Worm (Caenorhabditis elegans): ENCODE measurements around the gene K07C5.9.

The K07C5.9 gene

ce11 chrV:10320101-10320761 is 29.7 kb downstream of the K07C5.9 start, which contains the start of the genes gna-1 and B0024.13:
Gene gna-1, minus strand, starts transcription at chrV:10320151.
Gene B0024.13, plus strand, starts transcription at chrV:10320711.
- TF ChIP-seq odd-2 (tag; optimal IDR thresholded peaks at IDR 0.05) (no peak), ets-4 (tag; optimal IDR thresholded peaks at IDR 0.05) (peak; percentile 22), unc-42 (tag; optimal IDR thresholded peaks at IDR 0.05) (peak; percentile 54), fkh-10 (GFP tag; optimal IDR thresholded peaks at IDR 0.05) (no peak), ceh-24 (tag; optimal IDR thresholded peaks at IDR 0.05) (no peak), zip-5 (tag; optimal IDR thresholded peaks at IDR 0.05) (peak; percentile 66), ceh-6 (GFP tag; optimal IDR thresholded peaks at IDR 0.05) (no peak), ceh-2 (tag; optimal IDR thresholded peaks at IDR 0.05) (peak; percentile 76), C08G9.2 (tag; optimal IDR thresholded peaks at IDR 0.05) (peak; percentile 82), tbx-7 (tag; optimal IDR thresholded peaks at IDR 0.05) (peak; percentile 60), lin-11 (tag; optimal IDR thresholded peaks at IDR 0.05) (no peak), ceh-31 (tag; optimal IDR thresholded peaks at IDR 0.05) (peak; percentile 89), tbx-2 (tag; optimal IDR thresholded peaks at IDR 0.05) (peak; percentile 63), lim-6 (tag; optimal IDR thresholded peaks at IDR 0.05) (peak; percentile 2)

DNA sequence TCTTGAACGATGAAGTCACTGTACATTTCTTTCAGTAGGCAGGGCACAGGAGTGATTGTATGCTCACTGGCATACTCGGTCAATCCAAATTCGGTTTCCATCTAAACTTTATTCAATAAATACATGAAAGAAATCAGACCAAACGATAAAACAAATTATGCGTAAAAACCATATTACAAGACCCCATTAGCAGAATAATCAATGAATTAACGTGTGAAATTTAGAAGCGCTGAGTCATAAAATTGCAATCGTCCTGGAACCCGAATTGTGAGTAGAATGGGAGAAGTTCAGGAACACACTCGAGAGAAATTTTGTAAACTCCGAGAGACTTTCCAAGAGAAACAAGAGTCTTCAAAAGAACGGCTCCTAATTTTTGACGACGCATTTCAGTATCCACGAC is 30.5 kb downstream of the K07C5.9 start, which contains the start of gene B0024.11:
B0024.11 (minus strand) TSS at position 101 of the 400 bp plus-strand sequence.
- no peak for TF ChIP-seq mec-3 (tag; optimal IDR thresholded peaks at IDR 0.05; ENCODE audit: borderline replicate concordance)
- no peak for TF ChIP-seq unc-3 (GFP tag; conservative IDR thresholded peaks at IDR 0.05)
- no peak for TF ChIP-seq unc-3 (tag; optimal IDR thresholded peaks at IDR 0.05)

DNA sequence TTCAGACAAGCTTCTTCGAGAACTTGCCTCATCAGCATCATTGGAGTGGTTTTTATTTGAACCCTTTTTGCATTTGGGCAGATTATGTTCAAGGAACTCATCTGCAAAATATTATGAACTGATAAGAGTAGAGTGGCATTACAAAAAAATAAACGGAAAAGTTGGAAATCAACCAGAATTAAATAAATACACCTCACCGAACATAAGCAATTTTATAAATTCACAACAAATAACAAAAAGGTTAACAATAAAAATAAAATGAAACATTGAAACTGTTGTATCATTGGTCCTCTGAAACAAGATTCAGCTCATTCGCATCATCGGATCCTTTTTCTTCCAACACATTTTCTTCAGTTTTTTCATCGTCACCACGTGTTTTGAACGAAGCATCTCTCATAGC is 32.7 kb downstream of the K07C5.9 start, which contains the start of gene asps-1:
asps-1 (minus strand) TSS at position 101 of the 400 bp plus-strand sequence.
- TF ChIP-seq tbx-2 (tag; optimal IDR thresholded peaks at IDR 0.05) = no peak
- no peak for TF ChIP-seq ref-2 (tag; optimal IDR thresholded peaks at IDR 0.05)
- TF ChIP-seq ceh-22 (tag; optimal IDR thresholded peaks at IDR 0.05) = no peak
- no peak for TF ChIP-seq mec-3 (tag; optimal IDR thresholded peaks at IDR 0.05; ENCODE audit: borderline replicate concordance)

DNA sequence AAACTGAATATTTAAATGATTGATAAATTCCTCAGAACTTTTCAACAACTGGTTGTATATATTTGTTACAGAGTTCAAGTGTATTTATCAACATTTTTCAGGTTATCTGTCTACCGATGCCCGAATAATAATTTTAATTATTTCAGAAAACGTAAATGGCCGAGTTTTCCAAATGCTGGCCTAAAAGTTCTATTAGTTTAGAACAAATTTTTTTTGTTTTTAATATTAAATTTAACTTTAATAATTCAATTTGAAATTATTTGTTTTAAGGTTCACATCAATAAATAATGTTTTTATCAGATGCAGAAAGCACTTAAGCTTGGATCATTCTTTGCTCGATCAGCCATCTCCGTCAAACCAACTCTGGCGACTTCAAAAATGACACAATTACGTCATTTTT is 35.6 kb downstream of the K07C5.9 start, which contains the start of gene trx-2:
trx-2 (plus strand) TSS at position 301 of the 400 bp plus-strand sequence.
- TF ChIP-seq hlh-8 (tag; optimal IDR thresholded peaks at IDR 0.05) (no peak), Y22D7AL.16 (tag; optimal IDR thresholded peaks at IDR 0.05) (no peak), elt-4 (tag; optimal IDR thresholded peaks at IDR 0.05) (no peak), pha-2 (tag; optimal IDR thresholded peaks at IDR 0.05) (no peak), che-1 (tag; optimal IDR thresholded peaks at IDR 0.05) (no peak)

DNA sequence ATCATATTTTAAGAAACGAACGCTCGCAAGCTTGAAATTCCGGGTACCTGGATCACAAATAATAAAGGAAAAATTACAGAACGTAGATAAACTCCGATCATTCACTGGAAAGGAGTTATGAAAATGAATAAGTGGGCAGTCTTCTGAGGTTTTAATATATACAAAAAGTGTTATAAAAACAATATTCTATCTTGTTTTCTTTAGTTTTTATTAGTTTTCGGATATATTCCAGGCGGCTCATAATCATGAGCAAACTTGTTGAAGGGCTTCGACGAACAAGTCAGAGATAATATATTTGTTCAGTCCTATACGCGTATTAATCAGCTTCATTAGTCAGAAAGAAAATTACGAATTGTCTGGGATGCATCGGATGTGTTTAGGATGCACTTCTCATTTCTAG is 36.0 kb downstream of the K07C5.9 start, which contains the start of gene gcy-6:
gcy-6 (minus strand) TSS at position 101 of the 400 bp plus-strand sequence.
- no peak for TF ChIP-seq elt-2 (tag; optimal IDR thresholded peaks at IDR 0.05)
- TF ChIP-seq pax-1 (tag; optimal IDR thresholded peaks at IDR 0.05) = no peak
- TF ChIP-seq pha-2 (tag; optimal IDR thresholded peaks at IDR 0.05) = no peak
- TF ChIP-seq gmeb-2 (tag; optimal IDR thresholded peaks at IDR 0.05) = no peak
- no peak for TF ChIP-seq che-1 (tag; optimal IDR thresholded peaks at IDR 0.05)
- no peak for TF ChIP-seq pat-9 (tag; optimal IDR thresholded peaks at IDR 0.05)
- TF ChIP-seq fax-1 (tag; optimal IDR thresholded peaks at IDR 0.05) = no peak
- TF ChIP-seq ceh-31 (tag; optimal IDR thresholded peaks at IDR 0.05) = no peak
- TF ChIP-seq tbx-2 (tag; optimal IDR thresholded peaks at IDR 0.05) = no peak
- TF ChIP-seq T23F11.4 (GFP tag; optimal IDR thresholded peaks at IDR 0.05) = no peak
- no peak for TF ChIP-seq ceh-9 (tag; optimal IDR thresholded peaks at IDR 0.05)
- no peak for TF ChIP-seq ceh-2 (tag; optimal IDR thresholded peaks at IDR 0.05)
- no peak for TF ChIP-seq ceh-19 (GFP tag; optimal IDR thresholded peaks at IDR 0.05)
- no peak for TF ChIP-seq eyg-1 (tag; optimal IDR thresholded peaks at IDR 0.05)
- TF ChIP-seq unc-86 (tag; optimal IDR thresholded peaks at IDR 0.05) = no peak
- TF ChIP-seq ceh-24 (tag; optimal IDR thresholded peaks at IDR 0.05) = no peak
- no peak for TF ChIP-seq ceh-30 (tag; optimal IDR thresholded peaks at IDR 0.05)
- no peak for TF ChIP-seq tbx-7 (tag; optimal IDR thresholded peaks at IDR 0.05)
- TF ChIP-seq sox-2 (GFP tag; IDR thresholded peaks at IDR 0.05) = no peak
- no peak for TF ChIP-seq ttx-3 (tag; optimal IDR thresholded peaks at IDR 0.05)
